Worm (Caenorhabditis elegans) whole organism, late embryonic: Measurements from ENCODE around the gene pcp-4.

Source experiments
- C38D4.7 ChIP-seq: fragments of 200-800 bp; sonication (Bioruptor generic); optimal IDR thresholded peaks from 2 replicates; lab custom pipeline; 2018; ENCODE audit warnings: mild to moderate bottlenecking, missing genetic modification characterization, moderate library complexity, missing compliant biosample characterization
- K02D7.2 ChIP-seq: sonication (generic microtip); optimal IDR thresholded peaks from 2 replicates; lab custom pipeline; 2017; ENCODE audit warnings: mild to moderate bottlenecking, missing genetic modification characterization, missing compliant biosample characterization
- ceh-14 ChIP-seq: sonication (generic microtip); optimal IDR thresholded peaks from 2 replicates; lab custom pipeline; 2016; ENCODE audit warnings: missing genotype, missing genetic modification characterization, missing compliant biosample characterization
- ceh-30 ChIP-seq: fragments of 150-350 bp; optimal IDR thresholded peaks from 2 replicates; lab custom pipeline; 2014; ENCODE audit warnings: missing biosample characterization, missing genetic modification characterization
- ceh-45 ChIP-seq: fragments of 200-800 bp; sonication (Bioruptor generic); IDR thresholded peaks from 2 replicates; pipeline ENCODE4 v1.3.6; 2022; ENCODE audit warnings: missing genetic modification reagents, missing genetic modification characterization, missing compliant biosample characterization
- ceh-48 ChIP-seq: sonication (generic microtip); optimal IDR thresholded peaks from 2 replicates; lab custom pipeline; 2016; ENCODE audit warnings: missing genetic modification characterization, inconsistent platforms, missing compliant biosample characterization
- ets-4 ChIP-seq: sonication (generic microtip); optimal IDR thresholded peaks from 2 replicates; lab custom pipeline; 2016; ENCODE audit warnings: missing genetic modification characterization, missing compliant biosample characterization
- lim-6 ChIP-seq: sonication (generic microtip); optimal IDR thresholded peaks from 2 replicates; lab custom pipeline; 2016; ENCODE audit warnings: missing genetic modification characterization, missing compliant biosample characterization
- lin-11 ChIP-seq: fragments of 200-800 bp; sonication (Bioruptor generic); optimal IDR thresholded peaks from 2 replicates; lab custom pipeline; 2018; ENCODE audit warnings: mild to moderate bottlenecking, missing genetic modification characterization, missing compliant biosample characterization
- nhr-232 ChIP-seq: sonication (generic microtip); optimal IDR thresholded peaks from 2 replicates; lab custom pipeline; 2016; ENCODE audit warnings: missing genetic modification characterization, missing compliant biosample characterization
- sox-4 ChIP-seq: sonication (generic microtip); optimal IDR thresholded peaks from 2 replicates; lab custom pipeline; 2017; ENCODE audit warnings: mild to moderate bottlenecking, missing genetic modification characterization, inconsistent platforms, missing compliant biosample characterization
- syd-9 ChIP-seq: sonication (generic microtip); optimal IDR thresholded peaks from 2 replicates; lab custom pipeline; 2016; ENCODE audit warnings: mild to moderate bottlenecking, missing genetic modification characterization, moderate library complexity, missing compliant biosample characterization
- tbx-2 ChIP-seq: sonication (generic microtip); optimal IDR thresholded peaks from 2 replicates; lab custom pipeline; 2016; ENCODE audit warnings: missing genetic modification characterization, missing compliant biosample characterization
- unc-42 ChIP-seq: sonication (generic microtip); optimal IDR thresholded peaks from 2 replicates; lab custom pipeline; 2016; ENCODE audit warnings: missing genotype, missing genetic modification characterization, missing compliant biosample characterization

pcp-4 gene

DNA sequence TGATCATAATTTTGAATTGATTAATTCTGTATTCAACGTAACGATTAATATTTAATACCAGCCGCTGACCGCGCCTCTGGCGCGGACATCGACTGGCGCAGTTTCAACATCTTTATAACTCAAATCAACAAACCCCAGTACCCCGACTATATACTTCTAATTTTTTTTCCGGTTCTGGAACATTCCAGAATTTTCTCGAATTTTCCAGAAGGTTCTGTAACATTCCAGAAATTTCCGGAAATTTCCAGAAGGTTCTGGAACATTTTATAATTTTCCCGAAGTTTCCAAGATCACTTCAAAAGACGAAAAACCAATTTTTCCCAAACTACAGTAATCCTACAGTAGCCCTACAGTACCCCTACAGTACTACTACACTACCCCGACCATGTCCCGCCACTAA is 51.6 kb downstream of the pcp-4 start:
- TF ChIP-seq unc-42 (tag; lab: Kevin White, UChicago), result no peak
- no peak for TF ChIP-seq ets-4 (tag; lab: Kevin White, UChicago)
- TF ChIP-seq K02D7.2 (tag; lab: Kevin White, UChicago), result no peak
- TF ChIP-seq ceh-48 (tag; lab: Kevin White, UChicago), result no peak
- TF ChIP-seq tbx-2 (tag; lab: Kevin White, UChicago), result no peak
- no peak for TF ChIP-seq C38D4.7 (GFP tag; lab: Kevin White, UChicago)
- TF ChIP-seq sox-4 (tag; lab: Kevin White, UChicago), result no peak

DNA sequence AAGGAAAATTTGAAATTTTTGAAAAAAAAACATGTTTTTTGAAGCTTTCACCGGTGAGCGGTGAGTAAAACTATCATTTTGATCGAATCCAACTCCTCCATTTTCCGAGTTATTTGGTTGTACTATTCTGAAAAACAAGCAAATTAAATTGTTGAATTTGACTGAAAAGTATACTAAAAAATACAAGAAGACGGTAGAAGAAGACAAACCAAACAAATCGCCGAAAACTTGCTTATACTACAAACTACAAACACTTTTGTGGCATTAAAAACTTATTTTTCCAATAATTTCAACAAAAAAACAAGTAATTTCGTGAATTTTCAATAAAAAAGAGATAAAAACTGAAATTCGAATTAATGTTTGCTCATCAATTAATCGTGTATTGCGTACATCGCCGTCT is 52.2 kb downstream of the pcp-4 start, which contains the start of gene fbxa-194:
Gene fbxa-194 (minus strand): TSS at position 101 of the 400 bp plus-strand sequence.
- no peak for TF ChIP-seq lin-11

DNA sequence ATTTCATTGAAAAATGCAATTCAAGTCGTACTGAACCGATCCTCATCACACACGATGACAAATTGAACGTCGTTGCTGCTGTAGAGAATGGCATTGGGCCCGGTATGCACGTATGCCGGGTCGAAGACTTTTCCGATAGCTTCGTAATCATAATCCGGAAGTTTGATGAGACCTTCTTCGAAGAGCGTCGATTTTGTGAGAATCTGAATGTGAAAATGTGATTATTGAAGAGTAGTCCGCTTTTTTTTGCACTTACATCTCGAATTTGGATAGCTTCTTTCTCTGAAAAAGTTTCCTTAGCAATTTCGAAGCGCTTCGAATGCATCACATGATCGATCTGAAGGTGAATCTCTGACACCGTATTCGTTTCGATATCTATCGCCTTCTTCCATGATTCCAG is 53.6 kb downstream of the pcp-4 start, which contains the start of gene fbxa-118:
Gene fbxa-118 (minus strand): TSS at position 101 of the 400 bp plus-strand sequence.
- TF ChIP-seq lim-6 (tag; lab: Kevin White, UChicago) (no peak), ceh-14 (tag; lab: Kevin White, UChicago) (no peak), syd-9 (tag; lab: Kevin White, UChicago) (no peak), K02D7.2 (tag; lab: Kevin White, UChicago) (no peak), ceh-45 (GFP tag; lab: Robert Waterston, UW) (no peak), nhr-232 (tag; lab: Kevin White, UChicago) (no peak), unc-42 (tag; lab: Kevin White, UChicago) (no peak), ceh-30 (tag; lab: Kevin White, UChicago) (no peak)
